Worm (Caenorhabditis elegans): ENCODE results near the gene M162.5.

DNA sequence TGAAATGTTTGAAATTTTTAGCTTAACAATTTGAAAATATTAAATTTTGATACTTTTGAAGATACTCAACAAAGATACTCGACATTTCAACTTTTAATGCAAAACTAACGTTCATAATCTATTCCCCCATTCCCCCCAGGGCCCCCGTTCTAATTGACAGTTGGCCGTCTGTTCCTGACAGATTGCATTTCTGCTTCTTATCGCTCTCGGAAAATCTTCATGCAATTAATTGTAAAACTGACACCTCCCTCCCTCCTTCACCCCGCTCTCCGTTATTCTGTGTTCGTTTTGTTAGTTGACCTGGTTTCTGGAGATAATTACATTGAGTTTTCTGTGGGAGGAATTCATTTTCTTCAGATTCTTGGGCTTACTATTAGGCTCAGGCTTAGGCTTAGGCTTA, 42.9 kb upstream of the M162.5 start:
- TF ChIP-seq unc-62 (GFP tag; optimal IDR thresholded peaks at IDR 0.05) (peak; percentile 86), elt-1 (tag; optimal IDR thresholded peaks at IDR 0.05; ENCODE audit: borderline replicate concordance, insufficient read depth) (no peak), cnd-1 (tag; optimal IDR thresholded peaks at IDR 0.05) (no peak), ztf-11 (tag; optimal IDR thresholded peaks at IDR 0.05) (no peak), snpc-4 (tag; optimal IDR thresholded peaks at IDR 0.05) (no peak), lin-32 (GFP tag; optimal IDR thresholded peaks at IDR 0.05) (no peak), nhr-237 (tag; optimal IDR thresholded peaks at IDR 0.05) (no peak), pha-4 (tag; optimal IDR thresholded peaks at IDR 0.05) (no peak), blmp-1 (tag; optimal IDR thresholded peaks at IDR 0.05) (no peak), mep-1 (tag; optimal IDR thresholded peaks at IDR 0.05) (no peak), nhr-76 (tag; optimal IDR thresholded peaks at IDR 0.05) (no peak), zip-8 (tag; optimal IDR thresholded peaks at IDR 0.05) (no peak)
